Worm (Caenorhabditis elegans) whole organism, young adult: ENCODE data around the gene K08H2.10.

ENCODE experiments used
- C06A6.2 ChIP-seq: fragments of 200-800 bp; sonication (Bioruptor generic); conservative IDR thresholded peaks from 2 replicates; pipeline ENCODE4 v1.3.6; 2022; ENCODE audit warnings: missing genetic modification characterization, missing compliant biosample characterization
- F10E7.11 ChIP-seq: sonication (generic microtip); optimal IDR thresholded peaks from 2 replicates; lab custom pipeline; 2017; ENCODE audit warnings: mild to moderate bottlenecking, missing genetic modification characterization, moderate library complexity, missing compliant biosample characterization
- K11D2.4 ChIP-seq: fragments of 200-800 bp; sonication (Bioruptor generic); IDR thresholded peaks from 2 replicates; pipeline ENCODE4 v1.3.6; 2022; ENCODE audit warnings: missing genetic modification reagents, missing genetic modification characterization, missing compliant biosample characterization
- T07F8.4 ChIP-seq: sonication (generic microtip); optimal IDR thresholded peaks from 2 replicates; lab custom pipeline; 2016; ENCODE audit warnings: mild to moderate bottlenecking, missing genetic modification characterization, moderate library complexity, missing compliant biosample characterization
- Y56A3A.18 ChIP-seq: fragments of 200-800 bp; sonication (Bioruptor generic); IDR thresholded peaks from 2 replicates; pipeline ENCODE4 v1.3.6; 2022; ENCODE audit warnings: missing genetic modification reagents, missing genetic modification characterization, missing compliant biosample characterization
- Y95B8A.8 ChIP-seq: fragments of 200-800 bp; sonication (Bioruptor generic); IDR thresholded peaks from 2 replicates; pipeline ENCODE4 v1.3.6; 2022; ENCODE audit warnings: missing genetic modification reagents, missing genetic modification characterization, missing compliant biosample characterization
- akir-1 ChIP-seq: fragments of 200-800 bp; sonication (Bioruptor generic); optimal IDR thresholded peaks from 2 replicates; lab custom pipeline; 2018; ENCODE audit warnings: mild to moderate bottlenecking, missing genetic modification characterization, moderate library complexity, missing compliant biosample characterization
- ama-1 ChIP-seq, 3 experiments: fragments of 150-350 bp in 1 of 3; sonication (generic microtip) in 2 of 3; optimal IDR thresholded peaks; 2 replicates each; lab custom pipeline; 2014 to 2018; ENCODE audit warnings: missing biosample characterization in 2 of 3, missing genetic modification characterization in 2 of 3, missing genetic modification reagents in 2 of 3
- aptf-2 ChIP-seq: fragments of 200-800 bp; sonication (Bioruptor generic); conservative IDR thresholded peaks from 2 replicates; pipeline ENCODE4 v1.3.6; 2022; ENCODE audit warnings: missing genetic modification reagents, missing genetic modification characterization, missing compliant biosample characterization
- athp-1 ChIP-seq: sonication (generic microtip); optimal IDR thresholded peaks from 2 replicates; lab custom pipeline; 2017; ENCODE audit warnings: mild to moderate bottlenecking, missing genetic modification characterization, missing compliant biosample characterization
- attf-3 ChIP-seq: fragments of 200-800 bp; sonication (Bioruptor generic); conservative IDR thresholded peaks from 2 replicates; pipeline ENCODE4 v1.3.6; 2022; ENCODE audit warnings: missing genetic modification reagents, missing genetic modification characterization, missing compliant biosample characterization
- attf-5 ChIP-seq: fragments of 200-800 bp; sonication (Bioruptor generic); optimal IDR thresholded peaks from 2 replicates; lab custom pipeline; 2018; ENCODE audit warnings: mild to moderate bottlenecking, missing genetic modification characterization, missing compliant biosample characterization
- bed-1 ChIP-seq: fragments of 200-800 bp; sonication (Bioruptor generic); IDR thresholded peaks from 2 replicates; pipeline ENCODE4 v1.3.6; 2022; ENCODE audit warnings: missing genetic modification reagents, missing genetic modification characterization, missing compliant biosample characterization
- bed-2 ChIP-seq: fragments of 200-800 bp; sonication (Bioruptor generic); IDR thresholded peaks from 2 replicates; pipeline ENCODE4 v1.3.6; 2022; ENCODE audit warnings: missing genetic modification reagents, missing genetic modification characterization, missing compliant biosample characterization
- ccch-3 ChIP-seq: fragments of 200-800 bp; sonication (Bioruptor generic); optimal IDR thresholded peaks from 2 replicates; lab custom pipeline; 2018; ENCODE audit warnings: mild to moderate bottlenecking, missing genetic modification characterization, missing compliant biosample characterization
- ceh-27 ChIP-seq: fragments of 200-800 bp; sonication (Bioruptor generic); optimal IDR thresholded peaks from 2 replicates; lab custom pipeline; 2018; ENCODE audit warnings: mild to moderate bottlenecking, missing genetic modification characterization, moderate library complexity, missing compliant biosample characterization
- ceh-79 ChIP-seq: sonication (generic microtip); optimal IDR thresholded peaks from 2 replicates; lab custom pipeline; 2017; ENCODE audit warnings: mild to moderate bottlenecking, missing genetic modification characterization, missing compliant biosample characterization
- dox-1 ChIP-seq: fragments of 200-800 bp; sonication (Bioruptor generic); IDR thresholded peaks from 2 replicates; pipeline ENCODE4 v1.3.6; 2022; ENCODE audit warnings: missing genetic modification reagents, missing genetic modification characterization, missing compliant biosample characterization
- egl-44 ChIP-seq: fragments of 200-800 bp; sonication (Bioruptor generic); IDR thresholded peaks from 2 replicates; pipeline ENCODE4 v1.3.6; 2022; ENCODE audit warnings: missing genetic modification reagents, missing genetic modification characterization, missing compliant biosample characterization
- fkh-3 ChIP-seq: sonication (generic microtip); optimal IDR thresholded peaks from 2 replicates; lab custom pipeline; 2016; ENCODE audit warnings: mild to moderate bottlenecking, missing genetic modification characterization, missing compliant biosample characterization
- him-1 ChIP-seq: sonication (generic microtip); optimal IDR thresholded peaks from 2 replicates; lab custom pipeline; 2016; ENCODE audit warnings: missing genotype, missing genetic modification reagents, missing genetic modification characterization, missing compliant biosample characterization
- hmg-1.2 ChIP-seq: fragments of 200-800 bp; sonication (Bioruptor generic); IDR thresholded peaks from 2 replicates; pipeline ENCODE4 v1.3.6; 2022; ENCODE audit warnings: missing genetic modification reagents, missing genetic modification characterization, missing compliant biosample characterization
- hmg-20 ChIP-seq: fragments of 200-800 bp; sonication (Bioruptor generic); IDR thresholded peaks from 2 replicates; pipeline ENCODE4 v1.3.6; 2022; ENCODE audit warnings: missing genetic modification reagents, missing genetic modification characterization, missing compliant biosample characterization
- hrde-1 ChIP-seq: sonication (generic microtip); optimal IDR thresholded peaks from 2 replicates; lab custom pipeline; 2016; ENCODE audit warnings: missing genetic modification characterization, mild to moderate bottlenecking, missing compliant biosample characterization, moderate library complexity, missing genotype, missing genetic modification reagents, borderline replicate concordance
- let-607 ChIP-seq, 2 experiments: fragments of 200-800 bp in 1 of 2; sonication (Bioruptor generic) in 1 of 2; sonication (generic microtip) in 1 of 2; optimal IDR thresholded peaks; 2 replicates each; lab custom pipeline; 2016 to 2018; ENCODE audit warnings: mild to moderate bottlenecking in 2 of 2, missing compliant biosample characterization in 2 of 2, missing genetic modification characterization in 2 of 2, moderate library complexity in 2 of 2, missing genotype in 1 of 2
- lin-26 ChIP-seq: fragments of 200-800 bp; sonication (Bioruptor generic); IDR thresholded peaks from 2 replicates; pipeline ENCODE4 v1.3.6; 2022; ENCODE audit warnings: missing genetic modification reagents, missing genetic modification characterization, missing compliant biosample characterization
- lin-54 ChIP-seq: fragments of 200-800 bp; sonication (Bioruptor generic); optimal IDR thresholded peaks from 2 replicates; lab custom pipeline; 2018; ENCODE audit warnings: mild to moderate bottlenecking, missing genetic modification characterization, missing compliant biosample characterization
- mcd-1 ChIP-seq: fragments of 200-800 bp; sonication (Bioruptor generic); IDR thresholded peaks from 2 replicates; pipeline ENCODE4 v1.3.6; 2022; ENCODE audit warnings: missing genetic modification reagents, missing genetic modification characterization, missing compliant biosample characterization
- mes-4 ChIP-seq: sonication (generic microtip); optimal IDR thresholded peaks from 2 replicates; lab custom pipeline; 2016; ENCODE audit warnings: missing genotype, missing genetic modification characterization, missing compliant biosample characterization
- mxl-1 ChIP-seq: sonication (generic microtip); optimal IDR thresholded peaks from 2 replicates; lab custom pipeline; 2016; ENCODE audit warnings: missing genetic modification characterization, missing compliant biosample characterization
- nfya-1 ChIP-seq: sonication (generic microtip); optimal IDR thresholded peaks from 2 replicates; lab custom pipeline; 2017; ENCODE audit warnings: antibody characterized with exemption, missing compliant biosample characterization, missing genetic modification characterization, borderline replicate concordance; ENCODE audit not compliant: insufficient read depth
- nfyb-1 ChIP-seq: fragments of 200-800 bp; sonication (Bioruptor generic); IDR thresholded peaks from 2 replicates; pipeline ENCODE4 v1.3.6; 2022; ENCODE audit warnings: missing genetic modification reagents, missing genetic modification characterization, missing compliant biosample characterization
- nhr-120 ChIP-seq: fragments of 200-800 bp; sonication (Bioruptor generic); IDR thresholded peaks from 2 replicates; pipeline ENCODE4 v1.3.6; 2022; ENCODE audit warnings: missing genetic modification characterization, missing compliant biosample characterization
- nhr-179 ChIP-seq: sonication (generic microtip); optimal IDR thresholded peaks from 2 replicates; lab custom pipeline; 2016; ENCODE audit warnings: mild to moderate bottlenecking, missing genetic modification characterization, missing compliant biosample characterization
- nhr-27 ChIP-seq: fragments of 200-800 bp; sonication (Bioruptor generic); optimal IDR thresholded peaks from 2 replicates; lab custom pipeline; 2018; ENCODE audit warnings: mild to moderate bottlenecking, missing genetic modification characterization, moderate library complexity, missing compliant biosample characterization
- nhr-90 ChIP-seq: sonication (generic microtip); optimal IDR thresholded peaks from 2 replicates; lab custom pipeline; 2016; ENCODE audit warnings: missing genotype, mild to moderate bottlenecking, missing genetic modification characterization, missing compliant biosample characterization
- somi-1 ChIP-seq: fragments of 200-800 bp; sonication (Bioruptor generic); optimal IDR thresholded peaks from 2 replicates; lab custom pipeline; 2018; ENCODE audit warnings: mild to moderate bottlenecking, missing genetic modification characterization, missing compliant biosample characterization
- tbx-9 ChIP-seq: sonication (generic microtip); optimal IDR thresholded peaks from 2 replicates; lab custom pipeline; 2016; ENCODE audit warnings: borderline replicate concordance, missing genetic modification characterization, inconsistent platforms, missing compliant biosample characterization
- xnd-1 ChIP-seq: sonication (generic microtip); optimal IDR thresholded peaks from 2 replicates; lab custom pipeline; 2016; ENCODE audit warnings: missing genotype, missing genetic modification reagents, missing genetic modification characterization, missing compliant biosample characterization
- ztf-18 ChIP-seq: sonication (generic microtip); optimal IDR thresholded peaks from 2 replicates; lab custom pipeline; 2016; ENCODE audit warnings: missing genotype, mild to moderate bottlenecking, missing genetic modification characterization, missing compliant biosample characterization
- ztf-25 ChIP-seq: fragments of 200-800 bp; sonication (Bioruptor generic); IDR thresholded peaks from 2 replicates; pipeline ENCODE4 v1.3.6; 2022; ENCODE audit warnings: missing genetic modification reagents, missing genetic modification characterization, missing compliant biosample characterization
- ztf-28 ChIP-seq: fragments of 200-800 bp; sonication (Bioruptor generic); IDR thresholded peaks from 2 replicates; pipeline ENCODE4 v1.3.6; 2022; ENCODE audit warnings: missing genetic modification reagents, missing genetic modification characterization, missing compliant biosample characterization

Gene K08H2.10

ce11 chrX:13306869-13307446 lies 49.4 kb downstream of the K08H2.10 start (continued):
- TF ChIP-seq ama-1 (optimal IDR thresholded peaks at IDR 0.05; lab: Kevin White, UChicago): no peak
- TF ChIP-seq ama-1 (GFP tag; optimal IDR thresholded peaks at IDR 0.05; lab: Kevin White, UChicago): peak in 1 of 2 experiments; percentile 91
- TF ChIP-seq nhr-27 (tag; lab: Kevin White, UChicago): peak; percentile 86
- peak; percentile 77 for TF ChIP-seq ztf-18
- 0 out of 2 replicates have a peak, but pooled peaks have one; percentile 66 for TF ChIP-seq bed-1 (GFP tag; lab: Robert Waterston, UW)
- TF ChIP-seq xnd-1 (tag; lab: Kevin White, UChicago): no peak
- TF ChIP-seq aptf-2 (GFP tag; lab: Robert Waterston, UW): no peak
- peak; percentile 95 for TF ChIP-seq fkh-3
- peak; percentile 87 for TF ChIP-seq hmg-1.2 (GFP tag; lab: Robert Waterston, UW)
- TF ChIP-seq athp-1 (tag; lab: Kevin White, UChicago): peak; percentile 86
- peak; percentile 85 for TF ChIP-seq ceh-27 (GFP tag; lab: Kevin White, UChicago)
- TF ChIP-seq F10E7.11 (tag; lab: Kevin White, UChicago): peak; percentile 91
- no peak; the same call in none of the 2 replicates for TF ChIP-seq mcd-1
- peak; percentile 92 for TF ChIP-seq nfyb-1
- peak; percentile 89 for TF ChIP-seq T07F8.4
- peak; percentile 83 for TF ChIP-seq somi-1
- TF ChIP-seq lin-54 (GFP tag; lab: Kevin White, UChicago): no peak
- TF ChIP-seq ztf-25 (GFP tag; lab: Robert Waterston, UW): peak; percentile 98
- TF ChIP-seq egl-44 (GFP tag; lab: Robert Waterston, UW): peak; percentile 91; the same call in 1 of the 2 replicates
- peak; percentile 72 for TF ChIP-seq tbx-9 (tag; lab: Kevin White, UChicago)
- TF ChIP-seq him-1 (tag; lab: Kevin White, UChicago): peak; percentile 89
- TF ChIP-seq ccch-3: peak; percentile 52
- peak; percentile 97 for TF ChIP-seq lin-26 (GFP tag; lab: Robert Waterston, UW)
- TF ChIP-seq mes-4 (tag; lab: Kevin White, UChicago): peak; percentile 85
- peak; percentile 64; the same call in 1 of the 2 replicates for TF ChIP-seq ztf-28 (GFP tag; lab: Robert Waterston, UW)
- peak; percentile 56 to 71 for TF ChIP-seq let-607 (tag; optimal IDR thresholded peaks at IDR 0.05; lab: Kevin White, UChicago)
- peak; percentile 79 for TF ChIP-seq Y95B8A.8
- peak; percentile 61; the same call in 1 of the 2 replicates for TF ChIP-seq attf-3
- no peak for TF ChIP-seq nfya-1 (tag; lab: Kevin White, UChicago)
- TF ChIP-seq dox-1: peak; percentile 89; the same call in 1 of the 2 replicates
- TF ChIP-seq nhr-120 (GFP tag; lab: Robert Waterston, UW): 0 out of 2 replicates have a peak, but pooled peaks have one; percentile 47
- TF ChIP-seq mxl-1 (tag; lab: Kevin White, UChicago): peak; percentile 93
- TF ChIP-seq K11D2.4 (GFP tag; lab: Robert Waterston, UW): peak; percentile 82
- no peak for TF ChIP-seq akir-1 (GFP tag; lab: Kevin White, UChicago)
- peak; percentile 95 for TF ChIP-seq ceh-79 (tag; lab: Kevin White, UChicago)
- peak; percentile 57; the same call in 1 of the 2 replicates for TF ChIP-seq bed-2 (GFP tag; lab: Robert Waterston, UW)
- TF ChIP-seq hrde-1 (tag; lab: Kevin White, UChicago): peak; percentile 90
- TF ChIP-seq hmg-20: peak; percentile 89
- TF ChIP-seq attf-5: peak; percentile 81
- TF ChIP-seq C06A6.2: peak; percentile 71
- TF ChIP-seq Y56A3A.18 (GFP tag; lab: Robert Waterston, UW): peak; percentile 95
- TF ChIP-seq nhr-90 (tag; lab: Kevin White, UChicago): peak; percentile 92
- TF ChIP-seq nhr-179 (tag; lab: Kevin White, UChicago): peak; percentile 55
